Worm (Caenorhabditis elegans) whole organism, late embryonic: ENCODE measurements around the gene srh-1.

Experiments
- C08G9.2 ChIP-seq: sonication (generic microtip); optimal IDR thresholded peaks from 2 replicates; lab custom pipeline; 2016; ENCODE audit warnings: mild to moderate bottlenecking, missing genetic modification characterization, moderate library complexity, missing compliant biosample characterization
- C38D4.7 ChIP-seq: fragments of 200-800 bp; sonication (Bioruptor generic); optimal IDR thresholded peaks from 2 replicates; lab custom pipeline; 2018; ENCODE audit warnings: mild to moderate bottlenecking, missing genetic modification characterization, moderate library complexity, missing compliant biosample characterization
- F13H6.1 ChIP-seq: sonication (generic microtip); optimal IDR thresholded peaks from 2 replicates; lab custom pipeline; 2016; ENCODE audit warnings: missing genetic modification characterization, missing compliant biosample characterization
- K02D7.2 ChIP-seq: sonication (generic microtip); optimal IDR thresholded peaks from 2 replicates; lab custom pipeline; 2017; ENCODE audit warnings: mild to moderate bottlenecking, missing genetic modification characterization, missing compliant biosample characterization
- T23F11.4 ChIP-seq: fragments of 200-800 bp; sonication (Bioruptor generic); optimal IDR thresholded peaks from 2 replicates; lab custom pipeline; 2018; ENCODE audit warnings: mild to moderate bottlenecking, missing genetic modification characterization, missing compliant biosample characterization
- Y22D7AL.16 ChIP-seq: sonication (generic microtip); optimal IDR thresholded peaks from 2 replicates; lab custom pipeline; 2016; ENCODE audit warnings: missing genetic modification characterization, missing compliant biosample characterization
- ahr-1 ChIP-seq: sonication (generic microtip); optimal IDR thresholded peaks from 2 replicates; lab custom pipeline; 2016; ENCODE audit warnings: missing genetic modification characterization, missing compliant biosample characterization
- ceh-19 ChIP-seq: fragments of 200-800 bp; sonication (Bioruptor generic); optimal IDR thresholded peaks from 2 replicates; lab custom pipeline; 2018; ENCODE audit warnings: mild to moderate bottlenecking, missing genetic modification characterization, missing compliant biosample characterization
- ceh-30 ChIP-seq: fragments of 150-350 bp; optimal IDR thresholded peaks from 2 replicates; lab custom pipeline; 2014; ENCODE audit warnings: missing biosample characterization, missing genetic modification characterization
- ceh-31 ChIP-seq: sonication (generic microtip); optimal IDR thresholded peaks from 2 replicates; lab custom pipeline; 2016; ENCODE audit warnings: missing genetic modification characterization, missing compliant biosample characterization
- ceh-34 ChIP-seq: sonication (generic microtip); optimal IDR thresholded peaks from 2 replicates; lab custom pipeline; 2016; ENCODE audit warnings: mild to moderate bottlenecking, missing genetic modification characterization, missing compliant biosample characterization
- ceh-45 ChIP-seq: fragments of 200-800 bp; sonication (Bioruptor generic); IDR thresholded peaks from 2 replicates; pipeline ENCODE4 v1.3.6; 2022; ENCODE audit warnings: missing genetic modification reagents, missing genetic modification characterization, missing compliant biosample characterization
- ceh-48 ChIP-seq: sonication (generic microtip); optimal IDR thresholded peaks from 2 replicates; lab custom pipeline; 2016; ENCODE audit warnings: missing genetic modification characterization, inconsistent platforms, missing compliant biosample characterization
- che-1 ChIP-seq: sonication (generic microtip); optimal IDR thresholded peaks from 2 replicates; lab custom pipeline; 2016; ENCODE audit warnings: mild to moderate bottlenecking, missing genetic modification characterization, missing compliant biosample characterization
- dmd-4 ChIP-seq: sonication (generic microtip); optimal IDR thresholded peaks from 2 replicates; lab custom pipeline; 2016; ENCODE audit warnings: borderline replicate concordance, missing genetic modification characterization, missing compliant biosample characterization
- elt-4 ChIP-seq: sonication (generic microtip); optimal IDR thresholded peaks from 2 replicates; lab custom pipeline; 2016; ENCODE audit warnings: missing genetic modification characterization, missing compliant biosample characterization
- ets-4 ChIP-seq: sonication (generic microtip); optimal IDR thresholded peaks from 2 replicates; lab custom pipeline; 2016; ENCODE audit warnings: missing genetic modification characterization, missing compliant biosample characterization
- eyg-1 ChIP-seq: sonication (generic microtip); optimal IDR thresholded peaks from 2 replicates; lab custom pipeline; 2016; ENCODE audit warnings: missing genotype, missing genetic modification characterization, missing compliant biosample characterization
- fax-1 ChIP-seq: sonication (generic microtip); optimal IDR thresholded peaks from 2 replicates; lab custom pipeline; 2016; ENCODE audit warnings: missing genotype, missing genetic modification characterization, missing compliant biosample characterization
- fkh-10 ChIP-seq: fragments of 150-350 bp; optimal IDR thresholded peaks from 2 replicates; lab custom pipeline; 2014; ENCODE audit warnings: missing biosample characterization, missing genetic modification reagents, missing genetic modification characterization
- fkh-6 ChIP-seq: sonication (generic microtip); optimal IDR thresholded peaks from 2 replicates; lab custom pipeline; 2016; ENCODE audit warnings: missing genetic modification characterization, missing compliant biosample characterization
- hlh-13 ChIP-seq: fragments of 200-800 bp; sonication (Bioruptor generic); optimal IDR thresholded peaks from 2 replicates; lab custom pipeline; 2018; ENCODE audit warnings: mild to moderate bottlenecking, missing genetic modification characterization, missing compliant biosample characterization
- hlh-30 ChIP-seq: sonication (generic microtip); optimal IDR thresholded peaks from 2 replicates; lab custom pipeline; 2017; ENCODE audit warnings: antibody characterized with exemption, missing genetic modification characterization, missing compliant biosample characterization; ENCODE audit not compliant: insufficient read depth
- hlh-6 ChIP-seq: sonication (generic microtip); optimal IDR thresholded peaks from 2 replicates; lab custom pipeline; 2016; ENCODE audit warnings: missing genotype, missing genetic modification characterization, missing compliant biosample characterization
- lim-6 ChIP-seq: sonication (generic microtip); optimal IDR thresholded peaks from 2 replicates; lab custom pipeline; 2016; ENCODE audit warnings: missing genetic modification characterization, missing compliant biosample characterization
- lin-11 ChIP-seq: fragments of 200-800 bp; sonication (Bioruptor generic); optimal IDR thresholded peaks from 2 replicates; lab custom pipeline; 2018; ENCODE audit warnings: mild to moderate bottlenecking, missing genetic modification characterization, missing compliant biosample characterization
- nhr-11 ChIP-seq: fragments of 150-350 bp; optimal IDR thresholded peaks from 2 replicates; lab custom pipeline; 2014; ENCODE audit warnings: missing biosample characterization, missing genetic modification characterization
- nhr-232 ChIP-seq: sonication (generic microtip); optimal IDR thresholded peaks from 2 replicates; lab custom pipeline; 2016; ENCODE audit warnings: missing genetic modification characterization, missing compliant biosample characterization
- npax-4 ChIP-seq: sonication (generic microtip); optimal IDR thresholded peaks from 2 replicates; lab custom pipeline; 2016; ENCODE audit warnings: missing genetic modification characterization, missing compliant biosample characterization
- pax-1 ChIP-seq: fragments of 150-350 bp; optimal IDR thresholded peaks from 2 replicates; lab custom pipeline; 2014; ENCODE audit warnings: missing biosample characterization, missing genetic modification characterization
- pha-2 ChIP-seq: sonication (generic microtip); optimal IDR thresholded peaks from 2 replicates; lab custom pipeline; 2017; ENCODE audit warnings: mild to moderate bottlenecking, missing genetic modification characterization, missing compliant biosample characterization
- pha-4 ChIP-seq: fragments of 150-350 bp; optimal IDR thresholded peaks from 2 replicates; lab custom pipeline; 2018; ENCODE audit warnings: missing biosample characterization, missing genetic modification reagents, missing genetic modification characterization
- pros-1 ChIP-seq: fragments of 150-350 bp; optimal IDR thresholded peaks from 2 replicates; lab custom pipeline; 2014; ENCODE audit warnings: missing biosample characterization, missing genetic modification reagents, missing genetic modification characterization
- sdc-2 ChIP-seq: sonication (generic microtip); optimal IDR thresholded peaks from 2 replicates; lab custom pipeline; 2016; ENCODE audit warnings: missing genotype, missing genetic modification characterization, missing compliant biosample characterization
- sox-4 ChIP-seq: sonication (generic microtip); optimal IDR thresholded peaks from 2 replicates; lab custom pipeline; 2017; ENCODE audit warnings: mild to moderate bottlenecking, missing genetic modification characterization, inconsistent platforms, missing compliant biosample characterization
- unc-42 ChIP-seq: sonication (generic microtip); optimal IDR thresholded peaks from 2 replicates; lab custom pipeline; 2016; ENCODE audit warnings: missing genotype, missing genetic modification characterization, missing compliant biosample characterization
- zip-5 ChIP-seq: sonication (generic microtip); optimal IDR thresholded peaks from 2 replicates; lab custom pipeline; 2016; ENCODE audit warnings: missing genetic modification characterization, missing compliant biosample characterization
- ztf-16 ChIP-seq: sonication (generic microtip); optimal IDR thresholded peaks from 2 replicates; lab custom pipeline; 2017; ENCODE audit warnings: missing genetic modification characterization, missing compliant biosample characterization

Gene srh-1

ce11 chrV:11449404-11449803 is 36.3 kb upstream of the srh-1 start (continued):
- no peak for TF ChIP-seq ceh-30 (tag; lab: Kevin White, UChicago)
- TF ChIP-seq ahr-1 (tag; lab: Kevin White, UChicago): no peak
- no peak for TF ChIP-seq ceh-31

- no peak for TF ChIP-seq T23F11.4 (GFP tag; lab: Kevin White, UChicago)
- no peak for TF ChIP-seq pha-2 (tag; lab: Kevin White, UChicago)
- no peak for TF ChIP-seq fax-1
- no peak for TF ChIP-seq ceh-19 (GFP tag; lab: Kevin White, UChicago)
- no peak for TF ChIP-seq ahr-1 (tag; lab: Kevin White, UChicago)
- no peak for TF ChIP-seq elt-4
- TF ChIP-seq C38D4.7 (GFP tag; lab: Kevin White, UChicago): no peak
- TF ChIP-seq pros-1: no peak
- TF ChIP-seq hlh-6: no peak
- no peak for TF ChIP-seq C08G9.2 (tag; lab: Kevin White, UChicago)
- no peak for TF ChIP-seq hlh-13
- no peak for TF ChIP-seq pha-4 (tag; lab: Kevin White, UChicago)
- TF ChIP-seq dmd-4: no peak
- no peak for TF ChIP-seq eyg-1 (tag; lab: Kevin White, UChicago)
- no peak for TF ChIP-seq fkh-6
- TF ChIP-seq fkh-10: no peak
- TF ChIP-seq ets-4 (tag; lab: Kevin White, UChicago): no peak
Measured at ce11 chrV:11450257-11450656, 35.4 kb upstream of the srh-1 start, which contains the start of gene col-156. col-156 (minus strand) TSS chrV:11450357.

- TF ChIP-seq pax-1 (tag; lab: Kevin White, UChicago) (no peak), unc-42 (tag; lab: Kevin White, UChicago) (peak; percentile 61), ztf-16 (no peak)
Measured at ce11 chrV:11454917-11455316, 30.7 kb upstream of the srh-1 start.

ce11 chrV:11459255-11459654 is 26.4 kb upstream of the srh-1 start, which contains the start of gene T11F9.1:
T11F9.1 (plus strand) TSS chrV:11459555.
- TF ChIP-seq nhr-232 (no peak), Y22D7AL.16 (tag; lab: Kevin White, UChicago) (no peak), nhr-11 (tag; lab: Kevin White, UChicago) (no peak), C38D4.7 (GFP tag; lab: Kevin White, UChicago) (no peak), ceh-34 (no peak), T23F11.4 (GFP tag; lab: Kevin White, UChicago) (no peak), lin-11 (tag; lab: Kevin White, UChicago) (no peak), elt-4 (no peak), K02D7.2 (no peak), hlh-30 (tag; lab: Kevin White, UChicago) (no peak), ceh-48 (tag; lab: Kevin White, UChicago) (no peak), sdc-2 (tag; lab: Kevin White, UChicago) (no peak), ets-4 (tag; lab: Kevin White, UChicago) (no peak), pax-1 (tag; lab: Kevin White, UChicago) (no peak), pha-2 (tag; lab: Kevin White, UChicago) (no peak), che-1 (no peak), F13H6.1 (tag; lab: Kevin White, UChicago) (no peak), sox-4 (tag; lab: Kevin White, UChicago) (no peak), zip-5 (no peak)

DNA sequence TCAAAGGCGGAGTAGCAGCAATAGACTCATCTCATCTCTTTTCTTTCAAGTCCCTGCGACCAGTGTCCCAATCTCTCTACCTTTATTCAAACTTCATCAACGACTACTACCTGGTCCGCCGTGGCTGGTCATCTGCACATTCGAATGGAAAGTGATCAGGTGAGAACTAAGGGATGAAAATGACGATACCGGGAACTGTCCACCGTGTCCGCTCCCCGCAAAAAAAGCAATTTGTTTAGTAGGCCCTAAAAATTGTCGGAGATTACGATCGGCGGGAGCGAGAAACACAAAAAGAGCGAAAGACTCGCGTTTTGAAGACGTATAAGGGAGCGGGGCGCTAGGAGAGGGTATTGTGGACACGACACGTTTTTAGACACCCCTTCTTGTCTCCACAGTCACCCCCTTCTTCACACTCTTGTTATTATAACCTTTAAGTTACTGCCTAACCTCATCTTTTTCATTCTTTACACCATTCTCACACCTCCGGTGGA is 22.6 kb upstream of the srh-1 start, which contains the start of gene zipt-16:
Gene zipt-16, plus strand, starts transcription at position 51 of the 491 bp plus-strand sequence.
- TF ChIP-seq lim-6: no peak
- no peak for TF ChIP-seq ceh-45 (GFP tag; lab: Robert Waterston, UW)
- no peak for TF ChIP-seq ceh-34
- no peak for TF ChIP-seq npax-4 (tag; lab: Kevin White, UChicago)
- peak; percentile 2 for TF ChIP-seq elt-4
- TF ChIP-seq, all 69 proteins: peak for 1
